Worm (Caenorhabditis elegans) whole organism, L2 larva: ENCODE results near the gene K12H6.12.

Source experiments
- C34F6.9 ChIP-seq: fragments of 150-350 bp; optimal IDR thresholded peaks from 2 replicates; lab custom pipeline; 2014; ENCODE audit warnings: missing biosample characterization, missing genetic modification characterization
- F13H6.1 ChIP-seq: sonication (generic microtip); optimal IDR thresholded peaks from 2 replicates; lab custom pipeline; 2016; ENCODE audit warnings: missing genetic modification characterization, missing compliant biosample characterization
- R02D3.7 ChIP-seq: fragments of 150-350 bp; optimal IDR thresholded peaks from 2 replicates; lab custom pipeline; 2014; ENCODE audit warnings: missing biosample characterization, missing genetic modification characterization
- Y55F3AM.14 ChIP-seq: fragments of 200-800 bp; sonication (Bioruptor generic); optimal IDR thresholded peaks from 2 replicates; lab custom pipeline; 2018; ENCODE audit warnings: mild to moderate bottlenecking, missing genetic modification characterization, missing compliant biosample characterization
- ZK546.5 ChIP-seq: sonication (generic microtip); optimal IDR thresholded peaks from 2 replicates; lab custom pipeline; 2017; ENCODE audit warnings: missing biosample characterization, missing genetic modification characterization
- alr-1 ChIP-seq: fragments of 150-350 bp; optimal IDR thresholded peaks from 2 replicates; lab custom pipeline; 2014; ENCODE audit warnings: missing biosample characterization, missing genetic modification characterization
- ama-1 ChIP-seq: fragments of 150-350 bp; optimal IDR thresholded peaks from 2 replicates; lab custom pipeline; 2018; ENCODE audit warnings: inconsistent platforms
- blmp-1 ChIP-seq: sonication (generic microtip); optimal IDR thresholded peaks from 2 replicates; lab custom pipeline; 2017; ENCODE audit warnings: missing genetic modification characterization, mild to moderate bottlenecking, missing compliant biosample characterization, antibody characterized with exemption, moderate library complexity; ENCODE audit not compliant: insufficient read depth
- ceh-16 ChIP-seq: fragments of 150-350 bp; optimal IDR thresholded peaks from 2 replicates; lab custom pipeline; 2014; ENCODE audit warnings: missing biosample characterization, missing genetic modification characterization
- ceh-82 ChIP-seq: fragments of 150-350 bp; optimal IDR thresholded peaks from 2 replicates; lab custom pipeline; 2014; ENCODE audit warnings: missing biosample characterization, missing genetic modification characterization
- crh-2 ChIP-seq: sonication (generic microtip); optimal IDR thresholded peaks from 2 replicates; lab custom pipeline; 2017; ENCODE audit warnings: missing biosample characterization, missing genetic modification characterization
- dmd-4 ChIP-seq: sonication (generic microtip); optimal IDR thresholded peaks from 2 replicates; lab custom pipeline; 2017; ENCODE audit warnings: missing biosample characterization, missing genetic modification characterization
- egl-27 ChIP-seq: sonication (generic microtip); optimal IDR thresholded peaks from 3 replicates; lab custom pipeline; 2017; ENCODE audit warnings: missing biosample characterization, missing genetic modification reagents, missing genetic modification characterization
- elt-1 ChIP-seq: fragments of 150-350 bp; optimal IDR thresholded peaks from 2 replicates; lab custom pipeline; 2014; ENCODE audit warnings: missing biosample characterization, missing genetic modification characterization
- elt-3 ChIP-seq: sonication (generic microtip); optimal IDR thresholded peaks from 2 replicates; lab custom pipeline; 2017; ENCODE audit warnings: missing biosample characterization, missing genetic modification characterization
- fos-1 ChIP-seq: fragments of 150-350 bp; optimal IDR thresholded peaks from 2 replicates; lab custom pipeline; 2014; ENCODE audit warnings: missing biosample characterization, missing genetic modification characterization
- gmeb-1 ChIP-seq: fragments of 150-350 bp; optimal IDR thresholded peaks from 2 replicates; lab custom pipeline; 2014; ENCODE audit warnings: missing biosample characterization, missing genetic modification characterization
- lin-11 ChIP-seq: fragments of 150-350 bp; sonication (generic microtip); optimal IDR thresholded peaks from 2 replicates; lab custom pipeline; 2014; ENCODE audit warnings: missing biosample characterization, missing genetic modification characterization, inconsistent platforms, mixed read lengths
- lin-13 ChIP-seq: fragments of 150-350 bp; optimal IDR thresholded peaks from 2 replicates; lab custom pipeline; 2014; ENCODE audit warnings: missing biosample characterization, missing genetic modification reagents, missing genetic modification characterization
- lin-39 ChIP-seq: fragments of 150-350 bp; optimal IDR thresholded peaks from 2 replicates; lab custom pipeline; 2014; ENCODE audit warnings: missing biosample characterization, missing genetic modification reagents, missing genetic modification characterization
- lsy-2 ChIP-seq, 2 experiments: fragments of 150-350 bp in 1 of 2; sonication (generic microtip) in 1 of 2; optimal IDR thresholded peaks; 2 replicates each; lab custom pipeline; 2014 to 2017; ENCODE audit warnings: missing biosample characterization in 2 of 2, missing genetic modification characterization in 2 of 2
- mdl-1 ChIP-seq, 2 experiments: fragments of 150-350 bp in 1 of 2; sonication (generic microtip) in 1 of 2; optimal IDR thresholded peaks; 2 replicates each; lab custom pipeline; 2017; ENCODE audit warnings: missing biosample characterization in 2 of 2, missing genetic modification characterization in 2 of 2
- nhr-10 ChIP-seq: sonication (generic microtip); optimal IDR thresholded peaks from 2 replicates; lab custom pipeline; 2017; ENCODE audit warnings: missing biosample characterization, missing genetic modification characterization
- nhr-11 ChIP-seq: fragments of 150-350 bp; optimal IDR thresholded peaks from 2 replicates; lab custom pipeline; 2014; ENCODE audit warnings: missing biosample characterization, missing genetic modification characterization
- nhr-12 ChIP-seq: fragments of 150-350 bp; optimal IDR thresholded peaks from 2 replicates; lab custom pipeline; 2014; ENCODE audit warnings: missing biosample characterization, missing genetic modification characterization
- nhr-129 ChIP-seq: fragments of 150-350 bp; optimal IDR thresholded peaks from 2 replicates; lab custom pipeline; 2014; ENCODE audit warnings: missing biosample characterization, missing genetic modification characterization
- nhr-23 ChIP-seq: fragments of 150-350 bp; optimal IDR thresholded peaks from 2 replicates; lab custom pipeline; 2014; ENCODE audit warnings: missing biosample characterization, missing genetic modification reagents, missing genetic modification characterization
- nhr-237 ChIP-seq: fragments of 150-350 bp; optimal IDR thresholded peaks from 2 replicates; lab custom pipeline; 2014; ENCODE audit warnings: missing biosample characterization, missing genetic modification characterization
- nhr-25 ChIP-seq: fragments of 150-350 bp; sonication (generic microtip); optimal IDR thresholded peaks from 3 replicates; lab custom pipeline; 2014; ENCODE audit warnings: missing biosample characterization, missing genetic modification characterization
- nhr-6 ChIP-seq: fragments of 150-350 bp; optimal IDR thresholded peaks from 2 replicates; lab custom pipeline; 2014; ENCODE audit warnings: missing biosample characterization, missing genetic modification characterization
- nhr-77 ChIP-seq: fragments of 150-350 bp; optimal IDR thresholded peaks from 2 replicates; lab custom pipeline; 2014; ENCODE audit warnings: missing biosample characterization, missing genetic modification characterization
- sem-4 ChIP-seq: fragments of 150-350 bp; optimal IDR thresholded peaks from 2 replicates; lab custom pipeline; 2014; ENCODE audit warnings: missing biosample characterization, missing genetic modification reagents, missing genetic modification characterization
- skn-1 ChIP-seq: sonication (generic microtip); optimal IDR thresholded peaks from 2 replicates; lab custom pipeline; 2017; ENCODE audit warnings: missing biosample characterization, missing genetic modification characterization
- sma-3 ChIP-seq: sonication (generic microtip); optimal IDR thresholded peaks from 2 replicates; lab custom pipeline; 2016; ENCODE audit warnings: missing genetic modification reagents, missing genetic modification characterization, missing compliant biosample characterization
- sma-9 ChIP-seq, 2 experiments: fragments of 150-350 bp in 1 of 2; sonication (generic microtip) in 1 of 2; optimal IDR thresholded peaks; 2 replicates each; lab custom pipeline; 2014 to 2016; ENCODE audit warnings: missing genetic modification characterization in 2 of 2, mild to moderate bottlenecking in 1 of 2, missing biosample characterization in 1 of 2, missing compliant biosample characterization in 1 of 2, missing genetic modification reagents in 1 of 2, moderate library complexity in 1 of 2
- snpc-4 ChIP-seq: fragments of 150-350 bp; optimal IDR thresholded peaks from 2 replicates; lab custom pipeline; 2014; ENCODE audit warnings: missing biosample characterization, missing genetic modification characterization
- unc-39 ChIP-seq: fragments of 150-350 bp; optimal IDR thresholded peaks from 2 replicates; lab custom pipeline; 2014; ENCODE audit warnings: missing biosample characterization, missing genetic modification characterization
- unc-55 ChIP-seq: fragments of 150-350 bp; sonication (generic microtip); optimal IDR thresholded peaks from 3 replicates; lab custom pipeline; 2014; ENCODE audit warnings: missing biosample characterization, missing genetic modification reagents, missing genetic modification characterization
- unc-62 ChIP-seq: fragments of 150-350 bp; optimal IDR thresholded peaks from 2 replicates; lab custom pipeline; 2014; ENCODE audit warnings: missing biosample characterization, missing genetic modification reagents, missing genetic modification characterization
- zag-1 ChIP-seq: fragments of 150-350 bp; optimal IDR thresholded peaks from 2 replicates; lab custom pipeline; 2014; ENCODE audit warnings: missing biosample characterization, missing genetic modification characterization
- ztf-1 ChIP-seq: fragments of 200-800 bp; sonication (Bioruptor generic); conservative IDR thresholded peaks from 2 replicates; pipeline ENCODE4 v1.3.6; 2022; ENCODE audit warnings: missing genetic modification characterization, missing compliant biosample characterization
- ztf-11 ChIP-seq: sonication (generic microtip); optimal IDR thresholded peaks from 2 replicates; lab custom pipeline; 2017; ENCODE audit warnings: missing biosample characterization, missing genetic modification characterization
- ztf-4 ChIP-seq: fragments of 150-350 bp; optimal IDR thresholded peaks from 2 replicates; lab custom pipeline; 2014; ENCODE audit warnings: missing biosample characterization, missing genetic modification characterization

K12H6.12 gene

ce11 chrII:2827859-2828403, 20.0 kb downstream of the K12H6.12 start, which contains the start of gene K12H6.8:
TSS of gene K12H6.8 (plus strand) at chrII:2827896.
- no peak for TF ChIP-seq unc-55 (GFP tag; lab: Kevin White, UChicago)
- TF ChIP-seq sem-4 = no peak
- no peak for TF ChIP-seq ztf-4
- no peak for TF ChIP-seq nhr-237 (tag; lab: Kevin White, UChicago)
- TF ChIP-seq ztf-11 (tag; lab: Kevin White, UChicago) = no peak
- no peak for TF ChIP-seq unc-39 (tag; lab: Kevin White, UChicago)
- TF ChIP-seq ztf-1 (GFP tag; lab: Robert Waterston, UW) = no peak
- TF ChIP-seq nhr-23 (tag; lab: Kevin White, UChicago) = no peak
- TF ChIP-seq ZK546.5 (tag; lab: Kevin White, UChicago) = no peak
- no peak for TF ChIP-seq alr-1
- TF ChIP-seq skn-1 = no peak
- no peak for TF ChIP-seq sma-3
- TF ChIP-seq ceh-82 = no peak
- TF ChIP-seq R02D3.7 = no peak
- TF ChIP-seq ceh-16 (tag; lab: Kevin White, UChicago) = no peak
- no peak for TF ChIP-seq nhr-11 (tag; lab: Kevin White, UChicago)

- no peak for TF ChIP-seq ceh-82
- no peak for TF ChIP-seq unc-62
- TF ChIP-seq alr-1 = no peak
- no peak for TF ChIP-seq unc-55 (GFP tag; lab: Kevin White, UChicago)
- no peak for TF ChIP-seq nhr-12
- TF ChIP-seq mdl-1 (tag; optimal IDR thresholded peaks at IDR 0.05; lab: Kevin White, UChicago) = no peak
- no peak for TF ChIP-seq elt-1 (tag; lab: Kevin White, UChicago)
- TF ChIP-seq elt-3 (tag; lab: Kevin White, UChicago) = no peak
- TF ChIP-seq dmd-4 (tag; lab: Kevin White, UChicago) = no peak
- TF ChIP-seq blmp-1 (tag; lab: Kevin White, UChicago) = no peak
- TF ChIP-seq nhr-77 (tag; lab: Kevin White, UChicago) = no peak
- no peak for TF ChIP-seq ztf-4
- no peak for TF ChIP-seq fos-1 (tag; lab: Kevin White, UChicago)
- TF ChIP-seq nhr-10 (tag; lab: Kevin White, UChicago) = no peak
- no peak for TF ChIP-seq nhr-23 (tag; lab: Kevin White, UChicago)
- no peak for TF ChIP-seq ztf-11 (tag; lab: Kevin White, UChicago)
- TF ChIP-seq nhr-237 (tag; lab: Kevin White, UChicago) = no peak
Observed at ce11 chrII:2829482-2829881, 21.5 kb downstream of the K12H6.12 start.

ce11 chrII:2830144-2830543, 22.2 kb downstream of the K12H6.12 start:
- TF ChIP-seq elt-1 (tag; lab: Kevin White, UChicago) (no peak), zag-1 (tag; lab: Kevin White, UChicago) (no peak), nhr-25 (tag; lab: Kevin White, UChicago) (no peak), Y55F3AM.14 (no peak), gmeb-1 (tag; lab: Kevin White, UChicago) (no peak), ama-1 (lab: Kevin White, UChicago) (no peak), lin-11 (tag; lab: Kevin White, UChicago) (no peak), nhr-77 (tag; lab: Kevin White, UChicago) (no peak)
- TF ChIP-seq, all 48 proteins: peak for 0

- TF ChIP-seq nhr-6 (tag; lab: Kevin White, UChicago) (no peak), elt-3 (tag; lab: Kevin White, UChicago) (no peak), C34F6.9 (peak; percentile 14), nhr-12 (no peak), egl-27 (tag; lab: Kevin White, UChicago) (no peak), snpc-4 (no peak), lin-39 (tag; lab: Kevin White, UChicago) (no peak)
Observed at ce11 chrII:2831173-2831572, 23.2 kb downstream of the K12H6.12 start, which contains the start of gene K12H6.6. TSS of gene K12H6.6 (minus strand) at chrII:2831233.

- TF ChIP-seq nhr-129 (peak; percentile 58), sma-9 (GFP tag; optimal IDR thresholded peaks at IDR 0.05; lab: Kevin White, UChicago) (peak; percentile 54), sma-9 (tag; optimal IDR thresholded peaks at IDR 0.05; lab: Kevin White, UChicago) (no peak), snpc-4 (no peak), F13H6.1 (tag; lab: Kevin White, UChicago) (peak; percentile 22), gmeb-1 (tag; lab: Kevin White, UChicago) (peak; percentile 14), lsy-2 (tag; optimal IDR thresholded peaks at IDR 0.05; lab: Kevin White, UChicago) (peak in 1 of 2 experiments; percentile 54), crh-2 (tag; lab: Kevin White, UChicago) (peak; percentile 24), ZK546.5 (tag; lab: Kevin White, UChicago) (no peak), fos-1 (tag; lab: Kevin White, UChicago) (peak; percentile 9), skn-1 (no peak), unc-55 (GFP tag; lab: Kevin White, UChicago) (peak; percentile 34), lin-13 (no peak), C34F6.9 (peak; percentile 46)
- TF ChIP-seq, all 48 proteins: peak for 9
Observed at ce11 chrII:2832098-2832497, 24.1 kb downstream of the K12H6.12 start.
